Worm (Caenorhabditis elegans) whole organism, L2 larva: Measurements from ENCODE around the gene K01D12.10.

Experiments
- C34F6.9 ChIP-seq: fragments of 150-350 bp; optimal IDR thresholded peaks from 2 replicates; lab custom pipeline; 2014; ENCODE audit warnings: missing biosample characterization, missing genetic modification characterization
- R02D3.7 ChIP-seq: fragments of 150-350 bp; optimal IDR thresholded peaks from 2 replicates; lab custom pipeline; 2014; ENCODE audit warnings: missing biosample characterization, missing genetic modification characterization
- Y55F3AM.14 ChIP-seq: fragments of 200-800 bp; sonication (Bioruptor generic); optimal IDR thresholded peaks from 2 replicates; lab custom pipeline; 2018; ENCODE audit warnings: mild to moderate bottlenecking, missing genetic modification characterization, missing compliant biosample characterization
- ZK546.5 ChIP-seq: sonication (generic microtip); optimal IDR thresholded peaks from 2 replicates; lab custom pipeline; 2017; ENCODE audit warnings: missing biosample characterization, missing genetic modification characterization
- alr-1 ChIP-seq: fragments of 150-350 bp; optimal IDR thresholded peaks from 2 replicates; lab custom pipeline; 2014; ENCODE audit warnings: missing biosample characterization, missing genetic modification characterization
- aly-2 ChIP-seq: fragments of 150-350 bp; optimal IDR thresholded peaks from 2 replicates; lab custom pipeline; 2014; ENCODE audit warnings: missing biosample characterization, missing genetic modification characterization
- ama-1 ChIP-seq: fragments of 150-350 bp; optimal IDR thresholded peaks from 2 replicates; lab custom pipeline; 2018; ENCODE audit warnings: inconsistent platforms
- ceh-16 ChIP-seq: fragments of 150-350 bp; optimal IDR thresholded peaks from 2 replicates; lab custom pipeline; 2014; ENCODE audit warnings: missing biosample characterization, missing genetic modification characterization
- ceh-82 ChIP-seq: fragments of 150-350 bp; optimal IDR thresholded peaks from 2 replicates; lab custom pipeline; 2014; ENCODE audit warnings: missing biosample characterization, missing genetic modification characterization
- crh-2 ChIP-seq: sonication (generic microtip); optimal IDR thresholded peaks from 2 replicates; lab custom pipeline; 2017; ENCODE audit warnings: missing biosample characterization, missing genetic modification characterization
- dmd-4 ChIP-seq: sonication (generic microtip); optimal IDR thresholded peaks from 2 replicates; lab custom pipeline; 2017; ENCODE audit warnings: missing biosample characterization, missing genetic modification characterization
- egl-27 ChIP-seq: sonication (generic microtip); optimal IDR thresholded peaks from 3 replicates; lab custom pipeline; 2017; ENCODE audit warnings: missing biosample characterization, missing genetic modification reagents, missing genetic modification characterization
- elt-1 ChIP-seq: fragments of 150-350 bp; optimal IDR thresholded peaks from 2 replicates; lab custom pipeline; 2014; ENCODE audit warnings: missing biosample characterization, missing genetic modification characterization
- elt-3 ChIP-seq: sonication (generic microtip); optimal IDR thresholded peaks from 2 replicates; lab custom pipeline; 2017; ENCODE audit warnings: missing biosample characterization, missing genetic modification characterization
- fos-1 ChIP-seq: fragments of 150-350 bp; optimal IDR thresholded peaks from 2 replicates; lab custom pipeline; 2014; ENCODE audit warnings: missing biosample characterization, missing genetic modification characterization
- gmeb-1 ChIP-seq: fragments of 150-350 bp; optimal IDR thresholded peaks from 2 replicates; lab custom pipeline; 2014; ENCODE audit warnings: missing biosample characterization, missing genetic modification characterization
- lin-11 ChIP-seq: fragments of 150-350 bp; sonication (generic microtip); optimal IDR thresholded peaks from 2 replicates; lab custom pipeline; 2014; ENCODE audit warnings: missing biosample characterization, missing genetic modification characterization, inconsistent platforms, mixed read lengths
- lin-13 ChIP-seq: fragments of 150-350 bp; optimal IDR thresholded peaks from 2 replicates; lab custom pipeline; 2014; ENCODE audit warnings: missing biosample characterization, missing genetic modification reagents, missing genetic modification characterization
- lsy-2 ChIP-seq, 2 experiments: fragments of 150-350 bp in 1 of 2; sonication (generic microtip) in 1 of 2; optimal IDR thresholded peaks; 2 replicates each; lab custom pipeline; 2014 to 2017; ENCODE audit warnings: missing biosample characterization in 2 of 2, missing genetic modification characterization in 2 of 2
- mbf-1 ChIP-seq: sonication (generic microtip); optimal IDR thresholded peaks from 2 replicates; lab custom pipeline; 2017; ENCODE audit warnings: missing biosample characterization, missing genetic modification characterization
- mdl-1 ChIP-seq, 2 experiments: fragments of 150-350 bp in 1 of 2; sonication (generic microtip) in 1 of 2; optimal IDR thresholded peaks; 2 replicates each; lab custom pipeline; 2017; ENCODE audit warnings: missing biosample characterization in 2 of 2, missing genetic modification characterization in 2 of 2
- nhr-11 ChIP-seq: fragments of 150-350 bp; optimal IDR thresholded peaks from 2 replicates; lab custom pipeline; 2014; ENCODE audit warnings: missing biosample characterization, missing genetic modification characterization
- nhr-12 ChIP-seq: fragments of 150-350 bp; optimal IDR thresholded peaks from 2 replicates; lab custom pipeline; 2014; ENCODE audit warnings: missing biosample characterization, missing genetic modification characterization
- nhr-21 ChIP-seq: fragments of 150-350 bp; optimal IDR thresholded peaks from 2 replicates; lab custom pipeline; 2014; ENCODE audit warnings: missing biosample characterization, missing genetic modification characterization
- nhr-23 ChIP-seq: fragments of 150-350 bp; optimal IDR thresholded peaks from 2 replicates; lab custom pipeline; 2014; ENCODE audit warnings: missing biosample characterization, missing genetic modification reagents, missing genetic modification characterization
- nhr-237 ChIP-seq: fragments of 150-350 bp; optimal IDR thresholded peaks from 2 replicates; lab custom pipeline; 2014; ENCODE audit warnings: missing biosample characterization, missing genetic modification characterization
- nhr-77 ChIP-seq: fragments of 150-350 bp; optimal IDR thresholded peaks from 2 replicates; lab custom pipeline; 2014; ENCODE audit warnings: missing biosample characterization, missing genetic modification characterization
- peb-1 ChIP-seq: fragments of 150-350 bp; optimal IDR thresholded peaks from 2 replicates; lab custom pipeline; 2014; ENCODE audit warnings: missing biosample characterization, missing genetic modification characterization
- snpc-4 ChIP-seq: fragments of 150-350 bp; optimal IDR thresholded peaks from 2 replicates; lab custom pipeline; 2014; ENCODE audit warnings: missing biosample characterization, missing genetic modification characterization
- unc-39 ChIP-seq: fragments of 150-350 bp; optimal IDR thresholded peaks from 2 replicates; lab custom pipeline; 2014; ENCODE audit warnings: missing biosample characterization, missing genetic modification characterization
- unc-55 ChIP-seq: fragments of 150-350 bp; sonication (generic microtip); optimal IDR thresholded peaks from 3 replicates; lab custom pipeline; 2014; ENCODE audit warnings: missing biosample characterization, missing genetic modification reagents, missing genetic modification characterization
- ztf-1 ChIP-seq: fragments of 200-800 bp; sonication (Bioruptor generic); conservative IDR thresholded peaks from 2 replicates; pipeline ENCODE4 v1.3.6; 2022; ENCODE audit warnings: missing genetic modification characterization, missing compliant biosample characterization
- ztf-11 ChIP-seq: sonication (generic microtip); optimal IDR thresholded peaks from 2 replicates; lab custom pipeline; 2017; ENCODE audit warnings: missing biosample characterization, missing genetic modification characterization

The K01D12.10 gene

DNA sequence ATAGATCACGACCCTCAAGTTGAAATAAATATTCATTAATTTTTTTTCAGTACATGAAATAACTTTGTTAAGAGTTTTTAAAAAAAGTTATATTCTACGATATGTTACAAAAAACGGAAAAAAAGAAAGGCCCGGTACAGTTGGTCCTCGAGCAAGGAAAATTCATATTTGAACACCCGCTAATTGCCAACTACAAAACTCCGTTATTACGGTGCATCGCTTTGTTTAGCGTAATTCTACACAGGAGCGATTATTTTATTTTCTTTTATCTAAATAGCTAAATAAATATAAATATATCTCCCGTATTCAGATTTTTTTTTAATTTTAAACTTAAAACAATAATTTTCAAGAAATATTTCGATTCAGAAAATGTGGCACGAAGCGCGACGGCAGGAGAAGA, 44.4 kb downstream of the K01D12.10 start, which contains the start of gene F28C1.1:
TSS of gene F28C1.1 (plus strand) at position 365 of the 400 bp plus-strand sequence.
- TF ChIP-seq mbf-1 (tag; lab: Kevin White, UChicago) (no peak), elt-1 (tag; lab: Kevin White, UChicago) (no peak), lin-13 (GFP tag; lab: Kevin White, UChicago) (peak; percentile 7), egl-27 (no peak), ama-1 (lab: Kevin White, UChicago) (no peak), nhr-21 (tag; lab: Kevin White, UChicago) (no peak), nhr-77 (no peak), peb-1 (no peak), unc-39 (tag; lab: Kevin White, UChicago) (no peak), Y55F3AM.14 (GFP tag; lab: Kevin White, UChicago) (no peak), C34F6.9 (peak; percentile 40), nhr-237 (no peak), dmd-4 (tag; lab: Kevin White, UChicago) (no peak), nhr-12 (tag; lab: Kevin White, UChicago) (no peak), nhr-23 (tag; lab: Kevin White, UChicago) (no peak), ztf-11 (tag; lab: Kevin White, UChicago) (no peak), alr-1 (tag; lab: Kevin White, UChicago) (no peak), aly-2 (tag; lab: Kevin White, UChicago) (no peak), snpc-4 (tag; lab: Kevin White, UChicago) (no peak), ZK546.5 (no peak), R02D3.7 (tag; lab: Kevin White, UChicago) (peak; percentile 29), gmeb-1 (tag; lab: Kevin White, UChicago) (peak; percentile 89), ztf-1 (GFP tag; lab: Robert Waterston, UW) (no peak), ceh-82 (tag; lab: Kevin White, UChicago) (no peak), unc-55 (GFP tag; lab: Kevin White, UChicago) (peak; percentile 62)

DNA sequence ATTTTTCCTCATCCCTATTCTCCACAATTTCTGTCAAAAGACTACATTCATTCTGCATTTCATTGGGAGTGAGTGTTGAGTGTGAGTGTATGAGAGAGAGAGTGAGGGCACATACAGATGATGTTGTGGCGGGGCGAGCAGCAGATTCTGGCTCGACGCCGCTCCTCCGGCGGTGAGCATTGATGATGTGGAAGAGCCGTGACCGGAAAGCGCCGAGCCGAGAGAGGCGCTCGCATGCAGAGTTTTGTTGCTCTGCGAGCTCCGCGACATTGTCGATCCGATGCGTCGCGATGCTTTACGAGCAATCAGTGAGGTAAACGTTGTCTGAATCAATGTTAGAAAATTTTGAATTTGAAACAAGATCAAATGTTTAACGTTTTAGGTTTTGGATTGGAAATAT, 49.7 kb downstream of the K01D12.10 start:
- no peak for TF ChIP-seq nhr-23 (tag; lab: Kevin White, UChicago)
- no peak for TF ChIP-seq elt-3 (tag; lab: Kevin White, UChicago)
- no peak for TF ChIP-seq C34F6.9
- no peak for TF ChIP-seq mdl-1 (tag; optimal IDR thresholded peaks at IDR 0.05; lab: Kevin White, UChicago)
- no peak for TF ChIP-seq aly-2 (tag; lab: Kevin White, UChicago)
- TF ChIP-seq gmeb-1 (tag; lab: Kevin White, UChicago), result no peak
- no peak for TF ChIP-seq elt-1 (tag; lab: Kevin White, UChicago)
- TF ChIP-seq lin-13 (GFP tag; lab: Kevin White, UChicago), result no peak
- TF ChIP-seq snpc-4 (tag; lab: Kevin White, UChicago), result no peak
- TF ChIP-seq lin-11, result no peak
- no peak for TF ChIP-seq nhr-11
- no peak for TF ChIP-seq fos-1 (tag; lab: Kevin White, UChicago)
- TF ChIP-seq nhr-237, result no peak
- TF ChIP-seq ceh-16 (tag; lab: Kevin White, UChicago), result no peak
- no peak for TF ChIP-seq crh-2
- no peak for TF ChIP-seq lsy-2 (tag; optimal IDR thresholded peaks at IDR 0.05; lab: Kevin White, UChicago)
- TF ChIP-seq mbf-1 (tag; lab: Kevin White, UChicago), result no peak
- no peak for TF ChIP-seq Y55F3AM.14 (GFP tag; lab: Kevin White, UChicago)
